Fruit fly (Drosophila melanogaster) whole organism, embryonic: ENCODE results near the gene Neto.

Experiments
- ATbp ChIP-seq: fragments of 200-800 bp; sonication (Bioruptor generic); optimal IDR thresholded peaks from 2 replicates; lab custom pipeline; 2017; ENCODE audit warnings: missing biosample characterization, mild to moderate bottlenecking, missing genetic modification characterization, missing genetic modification reagents
- Bgb ChIP-seq: fragments of 200-800 bp; sonication (Bioruptor generic); IDR thresholded peaks from 2 replicates; pipeline ENCODE4 v1.3.6; 2022; ENCODE audit warnings: missing biosample characterization, missing genetic modification characterization; ENCODE audit not compliant: partially characterized antibody
- Blimp-1 ChIP-seq: fragments of 200-800 bp; sonication (Bioruptor generic); optimal IDR thresholded peaks from 3 replicates; lab custom pipeline; 2018; ENCODE audit warnings: missing biosample characterization, missing genetic modification characterization, mild to moderate bottlenecking, moderate library complexity, missing genetic modification reagents
- BtbVII ChIP-seq: fragments of 200-800 bp; sonication (Bioruptor generic); optimal IDR thresholded peaks from 3 replicates; lab custom pipeline; 2017; ENCODE audit warnings: missing biosample characterization, mild to moderate bottlenecking, missing genetic modification characterization
- CG10267 ChIP-seq: fragments of 200-800 bp; sonication (Bioruptor generic); optimal IDR thresholded peaks from 2 replicates; lab custom pipeline; 2018; ENCODE audit warnings: missing biosample characterization, mild to moderate bottlenecking, missing genetic modification characterization, moderate library complexity
- CG10959 ChIP-seq: fragments of 200-800 bp; sonication (Bioruptor generic); IDR thresholded peaks from 2 replicates; pipeline ENCODE4 v1.3.6; 2022; ENCODE audit warnings: missing biosample characterization, missing genetic modification characterization
- CG11085 ChIP-seq: fragments of 200-800 bp; sonication (Bioruptor generic); IDR thresholded peaks from 2 replicates; pipeline ENCODE4 v1.3.6; 2022; ENCODE audit warnings: missing biosample characterization, missing genetic modification characterization
- CG11093 ChIP-seq: fragments of 200-800 bp; sonication (Bioruptor generic); IDR thresholded peaks from 3 replicates; pipeline ENCODE4 v1.3.6; 2022; ENCODE audit warnings: missing biosample characterization, missing genetic modification characterization
- CG11696 ChIP-seq: fragments of 200-800 bp; sonication (Bioruptor generic); IDR thresholded peaks from 2 replicates; pipeline ENCODE4 v1.3.6; 2022; ENCODE audit warnings: missing biosample characterization, missing genetic modification characterization
- CG12659 ChIP-seq: fragments of 200-800 bp; sonication (Bioruptor generic); optimal IDR thresholded peaks from 3 replicates; lab custom pipeline; 2017; ENCODE audit warnings: mild to moderate bottlenecking, missing biosample characterization, missing genetic modification reagents, missing genetic modification characterization
- CG14014 ChIP-seq: fragments of 200-800 bp; sonication (Bioruptor generic); IDR thresholded peaks from 2 replicates; pipeline ENCODE4 v1.3.6; 2022; ENCODE audit warnings: missing biosample characterization, missing genetic modification characterization
- CG2202 ChIP-seq: fragments of 200-800 bp; sonication (Bioruptor generic); optimal IDR thresholded peaks from 2 replicates; lab custom pipeline; 2018; ENCODE audit warnings: missing biosample characterization, mild to moderate bottlenecking, missing genetic modification characterization
- CG30403 ChIP-seq: fragments of 200-800 bp; sonication (Bioruptor generic); optimal IDR thresholded peaks from 3 replicates; lab custom pipeline; 2016; ENCODE audit warnings: missing biosample characterization, missing genetic modification characterization
- CG33213 ChIP-seq: fragments of 200-800 bp; sonication (Bioruptor generic); optimal IDR thresholded peaks from 3 replicates; lab custom pipeline; 2016; ENCODE audit warnings: missing biosample characterization, missing genetic modification characterization
- CG4617 ChIP-seq: fragments of 200-800 bp; sonication (Bioruptor generic); optimal IDR thresholded peaks from 3 replicates; lab custom pipeline; 2016; ENCODE audit warnings: missing biosample characterization, missing genetic modification characterization, borderline replicate concordance
- CG4854 ChIP-seq: fragments of 200-800 bp; sonication (Bioruptor generic); optimal IDR thresholded peaks from 2 replicates; lab custom pipeline; 2016; ENCODE audit warnings: missing biosample characterization, missing genetic modification characterization, inconsistent platforms
- CG6254 ChIP-seq: fragments of 200-800 bp; sonication (Bioruptor generic); optimal IDR thresholded peaks from 3 replicates; lab custom pipeline; 2017; ENCODE audit warnings: mild to moderate bottlenecking, missing biosample characterization, missing genetic modification reagents, missing genetic modification characterization
- CG6654 ChIP-seq: fragments of 200-800 bp; sonication (Bioruptor generic); optimal IDR thresholded peaks from 2 replicates; lab custom pipeline; 2017; ENCODE audit warnings: missing biosample characterization, mild to moderate bottlenecking, missing genetic modification characterization
- CG7745 ChIP-seq: fragments of 200-800 bp; sonication (Bioruptor generic); optimal IDR thresholded peaks from 2 replicates; lab custom pipeline; 2018; ENCODE audit warnings: missing biosample characterization, mild to moderate bottlenecking, missing genetic modification characterization, moderate library complexity
- CG7786 ChIP-seq: fragments of 200-800 bp; sonication (Bioruptor generic); optimal IDR thresholded peaks from 2 replicates; lab custom pipeline; 2016; ENCODE audit warnings: missing biosample characterization, missing genetic modification characterization
- CG9437 ChIP-seq: fragments of 200-800 bp; sonication (Bioruptor generic); optimal IDR thresholded peaks from 2 replicates; lab custom pipeline; 2018; ENCODE audit warnings: missing biosample characterization, mild to moderate bottlenecking, missing genetic modification characterization
- CG9609 ChIP-seq: fragments of 200-800 bp; sonication (Bioruptor generic); optimal IDR thresholded peaks from 3 replicates; lab custom pipeline; 2016; ENCODE audit warnings: missing biosample characterization, missing genetic modification characterization
- Deaf1 ChIP-seq: fragments of 200-800 bp; optimal IDR thresholded peaks from 3 replicates; lab custom pipeline; 2019; ENCODE audit warnings: missing biosample characterization, mild to moderate bottlenecking, missing genetic modification characterization, moderate library complexity
- Dek ChIP-seq: fragments of 200-800 bp; sonication (Bioruptor generic); optimal IDR thresholded peaks from 3 replicates; lab custom pipeline; 2019; ENCODE audit warnings: missing biosample characterization, mild to moderate bottlenecking, missing genetic modification characterization, moderate library complexity
- Dll ChIP-seq: fragments of 200-800 bp; sonication (Bioruptor generic); IDR thresholded peaks from 4 replicates; pipeline ENCODE4 v1.3.6; 2022; ENCODE audit warnings: missing biosample characterization, missing genetic modification characterization; ENCODE audit not compliant: partially characterized antibody
- Ets65A ChIP-seq: fragments of 200-800 bp; sonication (Bioruptor generic); peaks from one replicate; lab custom pipeline; 2016; ENCODE audit warnings: missing biosample characterization, missing genetic modification characterization
- Gsc ChIP-seq: fragments of 200-800 bp; sonication (Bioruptor generic); IDR thresholded peaks from 2 replicates; pipeline ENCODE4 v1.3.6; 2022; ENCODE audit warnings: missing biosample characterization, missing genetic modification characterization
- HHEX ChIP-seq: fragments of 200-800 bp; sonication (Bioruptor generic); optimal IDR thresholded peaks from 3 replicates; lab custom pipeline; 2017; ENCODE audit warnings: missing biosample characterization, mild to moderate bottlenecking, missing genetic modification characterization, missing genetic modification reagents
- Hr51 ChIP-seq, 2 experiments: fragments of 200-800 bp; sonication (Bioruptor generic); optimal IDR thresholded peaks; 2 replicates in 1 of 2; 3 replicates in 1 of 2; lab custom pipeline; 2016 to 2018; ENCODE audit warnings: missing biosample characterization in 2 of 2, missing genetic modification characterization in 2 of 2, mild to moderate bottlenecking in 1 of 2, moderate library complexity in 1 of 2
- Med ChIP-seq: fragments of 200-800 bp; sonication (Bioruptor generic); peaks from one replicate; lab custom pipeline; 2016; ENCODE audit warnings: missing biosample characterization, missing genetic modification characterization, mild to moderate bottlenecking, inconsistent platforms, moderate library complexity
- NFAT ChIP-seq: fragments of 200-800 bp; sonication (Bioruptor generic); IDR thresholded peaks from 2 replicates; pipeline ENCODE4 v1.3.6; 2022; ENCODE audit warnings: missing biosample characterization, missing genetic modification characterization
- Side ChIP-seq: fragments of 200-800 bp; sonication (Bioruptor generic); optimal IDR thresholded peaks from 2 replicates; lab custom pipeline; 2016; ENCODE audit warnings: missing biosample characterization, missing genetic modification characterization
- Sry-β ChIP-seq: fragments of 200-800 bp; sonication (Bioruptor generic); optimal IDR thresholded peaks from 2 replicates; lab custom pipeline; 2018; ENCODE audit warnings: missing biosample characterization, mild to moderate bottlenecking, missing genetic modification characterization, moderate library complexity
- Vsx1 ChIP-seq: fragments of 200-800 bp; sonication (Bioruptor generic); optimal IDR thresholded peaks from 2 replicates; lab custom pipeline; 2017; ENCODE audit warnings: missing biosample characterization, mild to moderate bottlenecking, missing genetic modification characterization, missing genetic modification reagents
- ase ChIP-seq: fragments of 200-800 bp; sonication (Bioruptor generic); IDR thresholded peaks from 3 replicates; pipeline ENCODE4 v1.3.6; 2022; ENCODE audit warnings: missing biosample characterization, missing genetic modification characterization
- bbx ChIP-seq: fragments of 200-800 bp; sonication (Bioruptor generic); IDR thresholded peaks from 2 replicates; pipeline ENCODE4 v1.3.6; 2022; ENCODE audit warnings: missing biosample characterization, missing genetic modification characterization; ENCODE audit not compliant: partially characterized antibody
- chinmo ChIP-seq: fragments of 200-800 bp; sonication (Bioruptor generic); IDR thresholded peaks from 4 replicates; pipeline ENCODE4 v1.3.6; 2022; ENCODE audit warnings: missing biosample characterization, missing genetic modification characterization; ENCODE audit not compliant: partially characterized antibody
- dimm ChIP-seq: fragments of 200-800 bp; sonication (Bioruptor generic); IDR thresholded peaks from 2 replicates; pipeline ENCODE4 v1.3.6; 2022; ENCODE audit warnings: missing biosample characterization, missing genetic modification characterization
- gcm ChIP-seq: fragments of 200-800 bp; sonication (Bioruptor generic); optimal IDR thresholded peaks from 2 replicates; lab custom pipeline; 2019; ENCODE audit warnings: missing biosample characterization, mild to moderate bottlenecking, missing genetic modification characterization, moderate library complexity
- gro ChIP-seq: fragments of 200-800 bp; sonication (Bioruptor generic); optimal IDR thresholded peaks from 2 replicates; lab custom pipeline; 2016; ENCODE audit warnings: missing biosample characterization, missing genetic modification characterization
- nau ChIP-seq: fragments of 200-800 bp; sonication (Bioruptor generic); optimal IDR thresholded peaks from 3 replicates; lab custom pipeline; 2017; ENCODE audit warnings: missing biosample characterization, mild to moderate bottlenecking, missing genetic modification characterization, missing genetic modification reagents
- pita ChIP-seq: fragments of 200-800 bp; sonication (Bioruptor generic); optimal IDR thresholded peaks from 2 replicates; lab custom pipeline; 2017; ENCODE audit warnings: missing biosample characterization, mild to moderate bottlenecking, missing genetic modification characterization
- pnt ChIP-seq: fragments of 200-800 bp; sonication (Bioruptor generic); optimal IDR thresholded peaks from 3 replicates; lab custom pipeline; 2016; ENCODE audit warnings: missing biosample characterization, missing genetic modification characterization
- sob ChIP-seq: fragments of 200-800 bp; sonication (Bioruptor generic); IDR thresholded peaks from 2 replicates; pipeline ENCODE4 v1.3.6; 2022; ENCODE audit warnings: missing biosample characterization, missing genetic modification characterization
- toy ChIP-seq: fragments of 200-800 bp; sonication (Bioruptor generic); IDR thresholded peaks from 2 replicates; pipeline ENCODE4 v1.3.6; 2022; ENCODE audit warnings: missing biosample characterization, missing genetic modification characterization
- trem ChIP-seq: fragments of 200-800 bp; optimal IDR thresholded peaks from 3 replicates; lab custom pipeline; 2019; ENCODE audit warnings: missing biosample characterization, mild to moderate bottlenecking, missing genetic modification characterization, moderate library complexity
- wek ChIP-seq: fragments of 200-800 bp; sonication (Bioruptor generic); optimal IDR thresholded peaks from 3 replicates; lab custom pipeline; 2018; ENCODE audit warnings: missing biosample characterization, mild to moderate bottlenecking, missing genetic modification characterization, moderate library complexity
- zfh1 ChIP-seq: fragments of 200-800 bp; sonication (Bioruptor generic); IDR thresholded peaks from 3 replicates; pipeline ENCODE4 v1.3.6; 2022; ENCODE audit warnings: missing biosample characterization, missing genetic modification characterization

The Neto gene

dm6 chrX:13403962-13404830 is 41.5 kb upstream of the Neto start, which contains the start of gene GstT4 (continued):
- TF ChIP-seq wek (GFP tag; lab: Kevin White, UChicago) (no peak), Dek (tag; lab: Kevin White, UChicago) (peak; percentile 3), Gsc (GFP tag; lab: Robert Waterston, UW) (no peak), CG33213 (GFP tag; lab: Kevin White, UChicago) (no peak), CG9609 (GFP tag; lab: Kevin White, UChicago) (peak; percentile 67), Blimp-1 (GFP tag; lab: Kevin White, UChicago) (no peak), Bgb (0 out of 2 replicates have a peak, but pooled peaks have one; percentile 14), ase (GFP tag; lab: Robert Waterston, UW) (peak; percentile 8; the same call in 1 of the 3 replicates), chinmo (GFP tag; lab: Robert Waterston, UW) (peak; percentile 100), CG4617 (no peak), CG9437 (peak; percentile 72), CG6254 (GFP tag; lab: Kevin White, UChicago) (no peak), CG7745 (tag; lab: Kevin White, UChicago) (no peak), bbx (GFP tag; lab: Robert Waterston, UW) (peak; percentile 30; the same call in 1 of the 2 replicates), CG7786 (peak; percentile 86), dimm (GFP tag; lab: Robert Waterston, UW) (no peak), CG10267 (tag; lab: Kevin White, UChicago) (no peak), CG11085 (GFP tag; lab: Robert Waterston, UW) (no peak), nau (no peak), gcm (GFP tag; lab: Kevin White, UChicago) (no peak), CG11696 (no peak), Dll (no peak), Side (GFP tag; lab: Kevin White, UChicago) (peak; percentile 36), CG12659 (GFP tag; lab: Kevin White, UChicago) (peak; percentile 27), gro (no peak), HHEX (GFP tag; lab: Kevin White, UChicago) (no peak), NFAT (GFP tag; lab: Robert Waterston, UW) (no peak), CG10959 (GFP tag; lab: Robert Waterston, UW) (no peak), CG14014 (0 out of 2 replicates have a peak, but pooled peaks have one; percentile 20), CG11093 (no peak), Vsx1 (GFP tag; lab: Kevin White, UChicago) (no peak), pita (no peak), Med (GFP tag; lab: Kevin White, UChicago) (peak; percentile 71), CG30403 (peak; percentile 65), Sry-β (GFP tag; lab: Kevin White, UChicago) (no peak), pnt (peak; percentile 59), Deaf1 (no peak), Ets65A (GFP tag; lab: Kevin White, UChicago) (peak; percentile 84), zfh1 (GFP tag; lab: Robert Waterston, UW) (peak; percentile 60; the same call in 2 of the 3 replicates), CG4854 (GFP tag; lab: Kevin White, UChicago) (no peak), toy (no peak), CG6654 (GFP tag; lab: Kevin White, UChicago) (no peak), trem (tag; lab: Kevin White, UChicago) (no peak), CG2202 (tag; lab: Kevin White, UChicago) (no peak), BtbVII (GFP tag; lab: Kevin White, UChicago) (peak; percentile 1), sob (GFP tag; lab: Robert Waterston, UW) (peak; percentile 44; the same call in 1 of the 2 replicates), ATbp (no peak), Hr51 (GFP tag; optimal IDR thresholded peaks at IDR 0.05; lab: Kevin White, UChicago) (peak; percentile 22 to 23)
